Fruit fly (Drosophila melanogaster) whole organism, prepupa: Measurements from ENCODE around the gene CG17108.

ENCODE experiments used
- CG10631 ChIP-seq: fragments of 200-800 bp; sonication (Bioruptor generic); optimal IDR thresholded peaks from 2 replicates; lab custom pipeline; 2016; ENCODE audit warnings: missing biosample characterization, missing genetic modification characterization
- CG10669 ChIP-seq: fragments of 200-800 bp; sonication (Bioruptor generic); optimal IDR thresholded peaks from 3 replicates; lab custom pipeline; 2018; ENCODE audit warnings: missing biosample characterization, mild to moderate bottlenecking, missing genetic modification characterization, moderate library complexity
- CG11294 ChIP-seq: fragments of 200-800 bp; sonication (Bioruptor generic); IDR thresholded peaks from 2 replicates; pipeline ENCODE4 v1.3.6; 2022; ENCODE audit warnings: missing biosample characterization, missing genetic modification characterization
- CG11762 ChIP-seq: fragments of 200-800 bp; sonication (Bioruptor generic); optimal IDR thresholded peaks from 3 replicates; lab custom pipeline; 2016; ENCODE audit warnings: missing biosample characterization, missing genetic modification characterization; ENCODE audit not compliant: insufficient read depth
- CG11902 ChIP-seq: fragments of 200-800 bp; sonication (Bioruptor generic); optimal IDR thresholded peaks from 3 replicates; lab custom pipeline; 2016; ENCODE audit warnings: missing biosample characterization, missing genetic modification characterization
- CG15336 ChIP-seq: fragments of 200-800 bp; sonication (Bioruptor generic); IDR thresholded peaks from 2 replicates; pipeline ENCODE4 v1.3.6; 2022; ENCODE audit warnings: missing biosample characterization, missing genetic modification characterization
- CG1621 ChIP-seq: fragments of 200-800 bp; sonication (Bioruptor generic); optimal IDR thresholded peaks from 3 replicates; lab custom pipeline; 2018; ENCODE audit warnings: missing biosample characterization, mild to moderate bottlenecking, missing genetic modification characterization
- CG16779 ChIP-seq: fragments of 200-800 bp; sonication (Bioruptor generic); optimal IDR thresholded peaks from 3 replicates; lab custom pipeline; 2017; ENCODE audit warnings: missing biosample characterization, mild to moderate bottlenecking, missing genetic modification characterization
- CG3032 ChIP-seq: fragments of 200-800 bp; optimal IDR thresholded peaks from 2 replicates; lab custom pipeline; 2019; ENCODE audit warnings: missing biosample characterization, mild to moderate bottlenecking, missing genetic modification characterization, moderate library complexity
- CG32006 ChIP-seq: fragments of 200-800 bp; sonication (Bioruptor generic); optimal IDR thresholded peaks from 3 replicates; lab custom pipeline; 2017; ENCODE audit warnings: missing biosample characterization, mild to moderate bottlenecking, missing genetic modification characterization
- CG34406 ChIP-seq: fragments of 200-800 bp; sonication (Bioruptor generic); optimal IDR thresholded peaks from 3 replicates; lab custom pipeline; 2016; ENCODE audit warnings: missing biosample characterization, missing genetic modification characterization
- CG3919 ChIP-seq: fragments of 200-800 bp; sonication (Bioruptor generic); optimal IDR thresholded peaks from 3 replicates; lab custom pipeline; 2016; ENCODE audit warnings: missing biosample characterization, missing genetic modification characterization
- CG4318 ChIP-seq: fragments of 200-800 bp; sonication (Bioruptor generic); optimal IDR thresholded peaks from 3 replicates; lab custom pipeline; 2017; ENCODE audit warnings: missing biosample characterization, mild to moderate bottlenecking, missing genetic modification characterization
- CG6163 ChIP-seq: fragments of 200-800 bp; sonication (Bioruptor generic); IDR thresholded peaks from 3 replicates; pipeline ENCODE4 v1.3.6; 2022; ENCODE audit warnings: missing biosample characterization, missing genetic modification characterization
- CG6276 ChIP-seq: fragments of 200-800 bp; sonication (Bioruptor generic); optimal IDR thresholded peaks from 2 replicates; lab custom pipeline; 2017; ENCODE audit warnings: missing biosample characterization, mild to moderate bottlenecking, missing genetic modification characterization
- CG6792 ChIP-seq: fragments of 200-800 bp; sonication (Bioruptor generic); optimal IDR thresholded peaks from 3 replicates; lab custom pipeline; 2016; ENCODE audit warnings: missing biosample characterization, missing genetic modification characterization
- CG6808 ChIP-seq: fragments of 200-800 bp; sonication (Bioruptor generic); optimal IDR thresholded peaks from 3 replicates; lab custom pipeline; 2017; ENCODE audit warnings: missing biosample characterization, missing genetic modification characterization, mild to moderate bottlenecking, moderate library complexity, missing genetic modification reagents
- CG6854 ChIP-seq: fragments of 200-800 bp; sonication (Bioruptor generic); optimal IDR thresholded peaks from 2 replicates; lab custom pipeline; 2017; ENCODE audit warnings: missing biosample characterization, mild to moderate bottlenecking, missing genetic modification characterization
- CG7368 ChIP-seq: fragments of 200-800 bp; sonication (Bioruptor generic); optimal IDR thresholded peaks from 3 replicates; lab custom pipeline; 2016; ENCODE audit warnings: missing biosample characterization, missing genetic modification characterization
- CG8632 ChIP-seq: fragments of 200-800 bp; sonication (Bioruptor generic); optimal IDR thresholded peaks from 3 replicates; lab custom pipeline; 2016; ENCODE audit warnings: missing biosample characterization, missing genetic modification characterization
- CG9139 ChIP-seq: fragments of 200-800 bp; sonication (Bioruptor generic); optimal IDR thresholded peaks from 3 replicates; lab custom pipeline; 2017; ENCODE audit warnings: missing biosample characterization, mild to moderate bottlenecking, missing genetic modification characterization
- Eip75B ChIP-seq: fragments of 200-800 bp; sonication (Bioruptor generic); optimal IDR thresholded peaks from 3 replicates; lab custom pipeline; 2016; ENCODE audit warnings: missing biosample characterization, missing genetic modification characterization
- Eip78C ChIP-seq: fragments of 200-800 bp; sonication (Bioruptor generic); peaks from one replicate; lab custom pipeline; 2016; ENCODE audit warnings: missing biosample characterization, missing genetic modification characterization
- Eip93F ChIP-seq: fragments of 200-800 bp; sonication (Bioruptor generic); optimal IDR thresholded peaks from 2 replicates; lab custom pipeline; 2016; ENCODE audit warnings: missing biosample characterization, mild to moderate bottlenecking, missing genetic modification characterization
- Ets21C ChIP-seq: fragments of 200-800 bp; sonication (Bioruptor generic); optimal IDR thresholded peaks from 3 replicates; lab custom pipeline; 2016; ENCODE audit warnings: missing biosample characterization, missing genetic modification characterization
- Ets96B ChIP-seq: fragments of 200-800 bp; optimal IDR thresholded peaks from 2 replicates; lab custom pipeline; 2019; ENCODE audit warnings: missing biosample characterization, mild to moderate bottlenecking, missing genetic modification characterization, moderate library complexity
- Gug ChIP-seq: fragments of 200-800 bp; sonication (Bioruptor generic); IDR thresholded peaks from 2 replicates; pipeline ENCODE4 v1.3.6; 2022; ENCODE audit warnings: missing biosample characterization, missing genetic modification characterization
- Hr38 ChIP-seq: sonication (Bioruptor generic); optimal IDR thresholded peaks from 2 replicates; lab custom pipeline; 2016; ENCODE audit warnings: missing biosample characterization, missing genetic modification characterization
- Hr39 ChIP-seq: fragments of 200-800 bp; sonication (Bioruptor generic); optimal IDR thresholded peaks from 2 replicates; lab custom pipeline; 2016; ENCODE audit warnings: missing biosample characterization, missing genetic modification characterization
- Hr4 ChIP-seq: fragments of 200-800 bp; sonication (Bioruptor generic); optimal IDR thresholded peaks from 3 replicates; lab custom pipeline; 2016; ENCODE audit warnings: missing biosample characterization, missing genetic modification characterization
- Lpt ChIP-seq: fragments of 200-800 bp; sonication (Bioruptor generic); optimal IDR thresholded peaks from 3 replicates; lab custom pipeline; 2016; ENCODE audit warnings: missing biosample characterization, missing genetic modification characterization
- Met ChIP-seq: fragments of 200-800 bp; sonication (Bioruptor generic); optimal IDR thresholded peaks from 3 replicates; lab custom pipeline; 2016; ENCODE audit warnings: missing biosample characterization, missing genetic modification characterization
- OdsH ChIP-seq: fragments of 200-800 bp; sonication (Bioruptor generic); optimal IDR thresholded peaks from 3 replicates; lab custom pipeline; 2016; ENCODE audit warnings: missing biosample characterization, missing genetic modification characterization
- Smox ChIP-seq: fragments of 200-800 bp; sonication (Bioruptor generic); optimal IDR thresholded peaks from 3 replicates; lab custom pipeline; 2016; ENCODE audit warnings: missing biosample characterization, missing genetic modification characterization
- Sox102F ChIP-seq: fragments of 200-800 bp; sonication (Bioruptor generic); optimal IDR thresholded peaks from 2 replicates; lab custom pipeline; 2016; ENCODE audit warnings: missing biosample characterization, mild to moderate bottlenecking, missing genetic modification characterization
- Sox14 ChIP-seq: fragments of 200-800 bp; sonication (Bioruptor generic); optimal IDR thresholded peaks from 3 replicates; lab custom pipeline; 2016; ENCODE audit warnings: missing biosample characterization, missing genetic modification characterization
- Sox15 ChIP-seq: fragments of 200-800 bp; sonication (Bioruptor generic); optimal IDR thresholded peaks from 3 replicates; lab custom pipeline; 2016; ENCODE audit warnings: missing biosample characterization, missing genetic modification characterization
- achi ChIP-seq: fragments of 200-800 bp; sonication (Bioruptor generic); optimal IDR thresholded peaks from 3 replicates; lab custom pipeline; 2016; ENCODE audit warnings: missing biosample characterization, missing genetic modification characterization
- acj6 ChIP-seq: fragments of 200-800 bp; sonication (Bioruptor generic); optimal IDR thresholded peaks from 3 replicates; lab custom pipeline; 2016; ENCODE audit warnings: missing biosample characterization, missing genetic modification characterization
- cyc ChIP-seq: fragments of 200-800 bp; sonication (Bioruptor generic); optimal IDR thresholded peaks from 3 replicates; lab custom pipeline; 2016; ENCODE audit warnings: missing biosample characterization, missing genetic modification characterization
- dsx ChIP-seq: fragments of 200-800 bp; optimal IDR thresholded peaks from 3 replicates; lab custom pipeline; 2019; ENCODE audit warnings: missing biosample characterization, mild to moderate bottlenecking, missing genetic modification characterization, moderate library complexity; ENCODE audit not compliant: poor library complexity, severe bottlenecking
- eg ChIP-seq: fragments of 200-800 bp; sonication (Bioruptor generic); IDR thresholded peaks from 3 replicates; pipeline ENCODE4 v1.3.6; 2022; ENCODE audit warnings: missing biosample characterization, missing genetic modification characterization
- fd59A ChIP-seq: fragments of 200-800 bp; sonication (Bioruptor generic); optimal IDR thresholded peaks from 2 replicates; lab custom pipeline; 2017; ENCODE audit warnings: missing biosample characterization, mild to moderate bottlenecking, missing genetic modification characterization, missing genetic modification reagents
- fd85E ChIP-seq: fragments of 200-800 bp; sonication (Bioruptor generic); optimal IDR thresholded peaks from 3 replicates; lab custom pipeline; 2016; ENCODE audit warnings: missing biosample characterization, missing genetic modification characterization
- fkh ChIP-seq: fragments of 200-800 bp; sonication (Bioruptor generic); optimal IDR thresholded peaks from 3 replicates; lab custom pipeline; 2017; ENCODE audit warnings: missing biosample characterization, mild to moderate bottlenecking, missing genetic modification characterization, moderate library complexity
- lz ChIP-seq: fragments of 200-800 bp; sonication (Bioruptor generic); optimal IDR thresholded peaks from 3 replicates; lab custom pipeline; 2016; ENCODE audit warnings: missing biosample characterization, missing genetic modification characterization
- net ChIP-seq: fragments of 200-800 bp; sonication (Bioruptor generic); optimal IDR thresholded peaks from 3 replicates; lab custom pipeline; 2016; ENCODE audit warnings: missing biosample characterization, missing genetic modification characterization
- pdm3 ChIP-seq: fragments of 200-800 bp; sonication (Bioruptor generic); optimal IDR thresholded peaks from 3 replicates; lab custom pipeline; 2016; ENCODE audit warnings: missing biosample characterization, missing genetic modification characterization
- spab ChIP-seq: fragments of 200-800 bp; sonication (Bioruptor generic); optimal IDR thresholded peaks from 2 replicates; lab custom pipeline; 2017; ENCODE audit warnings: missing biosample characterization, mild to moderate bottlenecking, missing genetic modification characterization, missing genetic modification reagents
- ss ChIP-seq, 2 experiments: fragments of 200-800 bp; sonication (Bioruptor generic); optimal IDR thresholded peaks; 2 replicates in 1 of 2; 3 replicates in 1 of 2; lab custom pipeline; 2017 to 2018; ENCODE audit warnings: mild to moderate bottlenecking in 2 of 2, missing biosample characterization in 2 of 2, missing genetic modification characterization in 2 of 2, moderate library complexity in 1 of 2
- topi ChIP-seq: fragments of 200-800 bp; sonication (Bioruptor generic); optimal IDR thresholded peaks from 3 replicates; lab custom pipeline; 2016; ENCODE audit warnings: missing biosample characterization, missing genetic modification characterization
- vri ChIP-seq: fragments of 200-800 bp; sonication (Bioruptor generic); optimal IDR thresholded peaks from 3 replicates; lab custom pipeline; 2016; ENCODE audit warnings: missing biosample characterization, mild to moderate bottlenecking, missing genetic modification characterization

The CG17108 gene

dm6 chr2L:10665603-10666002 is 28.3 kb downstream of the CG17108 start:
- no peak for TF ChIP-seq CG6854 (GFP tag; lab: Kevin White, UChicago)
- TF ChIP-seq CG10669 (GFP tag; lab: Kevin White, UChicago) = peak; percentile 75
- peak; percentile 56 for TF ChIP-seq fd59A (GFP tag; lab: Kevin White, UChicago)
- peak; percentile 54 for TF ChIP-seq fkh (GFP tag; lab: Kevin White, UChicago)
- TF ChIP-seq CG10631 (GFP tag; lab: Kevin White, UChicago) = peak; percentile 82
- peak; percentile 76 for TF ChIP-seq Sox14 (GFP tag; lab: Kevin White, UChicago)
- peak; percentile 84 for TF ChIP-seq CG15336 (GFP tag; lab: Robert Waterston, UW)
- TF ChIP-seq cyc = peak; percentile 40
- TF ChIP-seq Smox (GFP tag; lab: Kevin White, UChicago) = peak; percentile 23
- peak; percentile 83 for TF ChIP-seq CG3919 (GFP tag; lab: Kevin White, UChicago)
- peak; percentile 87 for TF ChIP-seq CG32006 (GFP tag; lab: Kevin White, UChicago)
- peak; percentile 64 for TF ChIP-seq Sox15
- peak; percentile 72 for TF ChIP-seq CG7368 (GFP tag; lab: Kevin White, UChicago)
- TF ChIP-seq dsx = peak; percentile 61
- TF ChIP-seq Hr39 (GFP tag; lab: Kevin White, UChicago) = peak; percentile 67
- peak; percentile 67 for TF ChIP-seq CG11762
- TF ChIP-seq acj6 (GFP tag; lab: Kevin White, UChicago) = peak; percentile 80
- TF ChIP-seq OdsH = peak; percentile 88
- TF ChIP-seq Hr4 (GFP tag; lab: Kevin White, UChicago) = peak; percentile 88
- peak; percentile 71 for TF ChIP-seq CG34406 (GFP tag; lab: Kevin White, UChicago)
- peak; percentile 81 for TF ChIP-seq Eip75B
- TF ChIP-seq fd85E (GFP tag; lab: Kevin White, UChicago) = no peak
- TF ChIP-seq achi (GFP tag; lab: Kevin White, UChicago) = peak; percentile 80
- peak; percentile 43 for TF ChIP-seq spab
- peak; percentile 52 for TF ChIP-seq lz (GFP tag; lab: Kevin White, UChicago)
- peak; percentile 15 for TF ChIP-seq CG9139 (GFP tag; lab: Kevin White, UChicago)
- peak; percentile 42 for TF ChIP-seq Sox102F (GFP tag; lab: Kevin White, UChicago)
- TF ChIP-seq vri (GFP tag; lab: Kevin White, UChicago) = no peak
- TF ChIP-seq CG11294 = peak; percentile 72
- peak; percentile 74 for TF ChIP-seq CG6792
- TF ChIP-seq CG6276 (GFP tag; lab: Kevin White, UChicago) = peak; percentile 66
- no peak for TF ChIP-seq Hr38
- peak; percentile 57 for TF ChIP-seq CG8632
- peak; percentile 9 for TF ChIP-seq Ets21C
- peak; percentile 42 for TF ChIP-seq CG11902 (GFP tag; lab: Kevin White, UChicago)
- peak; percentile 78 for TF ChIP-seq net (GFP tag; lab: Kevin White, UChicago)
- peak; percentile 94 for TF ChIP-seq Eip78C (GFP tag; lab: Kevin White, UChicago)
- peak; percentile 57 for TF ChIP-seq Met (GFP tag; lab: Kevin White, UChicago)
- peak; percentile 86 for TF ChIP-seq pdm3 (GFP tag; lab: Kevin White, UChicago)
- TF ChIP-seq Gug = peak; percentile 82
- TF ChIP-seq ss (GFP tag; optimal IDR thresholded peaks at IDR 0.05; lab: Kevin White, UChicago) = peak; percentile 50 to 57
- peak; percentile 54 for TF ChIP-seq topi (GFP tag; lab: Kevin White, UChicago)
- TF ChIP-seq CG6163 (GFP tag; lab: Robert Waterston, UW) = peak; percentile 93
- peak; percentile 58 for TF ChIP-seq CG3032
- TF ChIP-seq eg = peak; percentile 90
- peak; percentile 70 for TF ChIP-seq Ets96B (tag; lab: Kevin White, UChicago)
- no peak for TF ChIP-seq Eip93F
- peak; percentile 17 for TF ChIP-seq CG6808 (GFP tag; lab: Kevin White, UChicago)
- peak; percentile 69 for TF ChIP-seq CG1621 (tag; lab: Kevin White, UChicago)
- peak; percentile 61 for TF ChIP-seq Lpt (GFP tag; lab: Kevin White, UChicago)
- TF ChIP-seq CG4318 (GFP tag; lab: Kevin White, UChicago) = peak; percentile 67
- peak; percentile 38 for TF ChIP-seq CG16779 (tag; lab: Kevin White, UChicago)
